Worm (Caenorhabditis elegans): Measurements from ENCODE around the gene K08F9.1.

- TF ChIP-seq unc-130 (GFP tag; optimal IDR thresholded peaks at IDR 0.05), result no peak
- no peak for TF ChIP-seq ceh-91 (GFP tag; IDR thresholded peaks at IDR 0.05)
- TF ChIP-seq unc-62 (GFP tag; optimal IDR thresholded peaks at IDR 0.05), result no peak
- no peak for TF ChIP-seq F57C9.4 (tag; optimal IDR thresholded peaks at IDR 0.05)
Observed at ce11 chrV:15143285-15143684, at the start of gene K08F9.1.
